Worm (Caenorhabditis elegans) whole organism, young adult: ENCODE data around the gene tre-2.

Experiments used
- B0336.3 ChIP-seq: fragments of 200-800 bp; sonication (Bioruptor generic); IDR thresholded peaks from 2 replicates; pipeline ENCODE4 v1.3.6; 2022; ENCODE audit warnings: missing genetic modification characterization, missing compliant biosample characterization
- D2030.7 ChIP-seq: fragments of 200-800 bp; sonication (Bioruptor generic); IDR thresholded peaks from 2 replicates; pipeline ENCODE4 v1.3.6; 2022; ENCODE audit warnings: missing genetic modification reagents, missing genetic modification characterization, missing compliant biosample characterization
- F23B12.7 ChIP-seq: sonication (generic microtip); optimal IDR thresholded peaks from 2 replicates; lab custom pipeline; 2017; ENCODE audit warnings: missing genetic modification characterization, mild to moderate bottlenecking, missing compliant biosample characterization, antibody characterized with exemption, moderate library complexity; ENCODE audit not compliant: insufficient read depth
- F37B4.10 ChIP-seq: fragments of 200-800 bp; sonication (Bioruptor generic); IDR thresholded peaks from 2 replicates; pipeline ENCODE4 v1.3.6; 2022; ENCODE audit warnings: missing genetic modification characterization, missing compliant biosample characterization
- F57A8.1 ChIP-seq: fragments of 200-800 bp; sonication (Bioruptor generic); optimal IDR thresholded peaks from 2 replicates; lab custom pipeline; 2018; ENCODE audit warnings: mild to moderate bottlenecking, missing genetic modification characterization, moderate library complexity, missing compliant biosample characterization
- K11D2.4 ChIP-seq: fragments of 200-800 bp; sonication (Bioruptor generic); IDR thresholded peaks from 2 replicates; pipeline ENCODE4 v1.3.6; 2022; ENCODE audit warnings: missing genetic modification reagents, missing genetic modification characterization, missing compliant biosample characterization
- Y67H2A.10 ChIP-seq: fragments of 200-800 bp; sonication (Bioruptor generic); conservative IDR thresholded peaks from 2 replicates; pipeline ENCODE4 v1.3.6; 2022; ENCODE audit warnings: missing genetic modification reagents, missing genetic modification characterization, missing compliant biosample characterization
- Y95B8A.8 ChIP-seq: fragments of 200-800 bp; sonication (Bioruptor generic); IDR thresholded peaks from 2 replicates; pipeline ENCODE4 v1.3.6; 2022; ENCODE audit warnings: missing genetic modification reagents, missing genetic modification characterization, missing compliant biosample characterization
- aptf-3 ChIP-seq: fragments of 200-800 bp; sonication (Bioruptor generic); IDR thresholded peaks from 2 replicates; pipeline ENCODE4 v1.3.6; 2022; ENCODE audit warnings: missing genetic modification characterization, missing compliant biosample characterization
- attf-3 ChIP-seq: fragments of 200-800 bp; sonication (Bioruptor generic); conservative IDR thresholded peaks from 2 replicates; pipeline ENCODE4 v1.3.6; 2022; ENCODE audit warnings: missing genetic modification reagents, missing genetic modification characterization, missing compliant biosample characterization
- attf-5 ChIP-seq: fragments of 200-800 bp; sonication (Bioruptor generic); optimal IDR thresholded peaks from 2 replicates; lab custom pipeline; 2018; ENCODE audit warnings: mild to moderate bottlenecking, missing genetic modification characterization, missing compliant biosample characterization
- bed-1 ChIP-seq: fragments of 200-800 bp; sonication (Bioruptor generic); IDR thresholded peaks from 2 replicates; pipeline ENCODE4 v1.3.6; 2022; ENCODE audit warnings: missing genetic modification reagents, missing genetic modification characterization, missing compliant biosample characterization
- cebp-1 ChIP-seq, 2 experiments: fragments of 200-800 bp in 1 of 2; sonication (Bioruptor generic) in 1 of 2; sonication (generic microtip) in 1 of 2; IDR thresholded peaks in 1 of 2; optimal IDR thresholded peaks in 1 of 2; 2 replicates each; pipeline versions ENCODE4 v1.3.6 to Lab custom; 2017 to 2022; ENCODE audit warnings: missing compliant biosample characterization in 2 of 2, missing genetic modification characterization in 2 of 2, mild to moderate bottlenecking in 1 of 2, missing genetic modification reagents in 1 of 2, moderate library complexity in 1 of 2
- ceh-91 ChIP-seq: fragments of 200-800 bp; sonication (Bioruptor generic); IDR thresholded peaks from 2 replicates; pipeline ENCODE4 v1.3.6; 2022; ENCODE audit warnings: missing genetic modification reagents, missing genetic modification characterization, missing compliant biosample characterization
- chd-7 ChIP-seq: sonication (generic microtip); optimal IDR thresholded peaks from 2 replicates; lab custom pipeline; 2016; ENCODE audit warnings: mild to moderate bottlenecking, missing genetic modification characterization, moderate library complexity, missing compliant biosample characterization
- egl-44 ChIP-seq: fragments of 200-800 bp; sonication (Bioruptor generic); IDR thresholded peaks from 2 replicates; pipeline ENCODE4 v1.3.6; 2022; ENCODE audit warnings: missing genetic modification reagents, missing genetic modification characterization, missing compliant biosample characterization
- ekl-4 ChIP-seq: fragments of 200-800 bp; sonication (Bioruptor generic); IDR thresholded peaks from 2 replicates; pipeline ENCODE4 v1.3.6; 2022; ENCODE audit warnings: missing genetic modification reagents, missing genetic modification characterization, missing compliant biosample characterization
- ets-4 ChIP-seq: fragments of 200-800 bp; sonication (Bioruptor generic); optimal IDR thresholded peaks from 2 replicates; lab custom pipeline; 2018; ENCODE audit warnings: mild to moderate bottlenecking, missing genetic modification characterization, missing compliant biosample characterization
- fkh-3 ChIP-seq: sonication (generic microtip); optimal IDR thresholded peaks from 2 replicates; lab custom pipeline; 2016; ENCODE audit warnings: mild to moderate bottlenecking, missing genetic modification characterization, missing compliant biosample characterization
- gei-17 ChIP-seq: fragments of 200-800 bp; sonication (Bioruptor generic); optimal IDR thresholded peaks from 2 replicates; lab custom pipeline; 2018; ENCODE audit warnings: mild to moderate bottlenecking, missing genetic modification characterization, missing compliant biosample characterization
- him-1 ChIP-seq: sonication (generic microtip); optimal IDR thresholded peaks from 2 replicates; lab custom pipeline; 2016; ENCODE audit warnings: missing genotype, missing genetic modification reagents, missing genetic modification characterization, missing compliant biosample characterization
- hmg-20 ChIP-seq: fragments of 200-800 bp; sonication (Bioruptor generic); IDR thresholded peaks from 2 replicates; pipeline ENCODE4 v1.3.6; 2022; ENCODE audit warnings: missing genetic modification reagents, missing genetic modification characterization, missing compliant biosample characterization
- lag-1 ChIP-seq: fragments of 200-800 bp; sonication (Bioruptor generic); IDR thresholded peaks from 2 replicates; pipeline ENCODE4 v1.3.6; 2022; ENCODE audit warnings: missing genetic modification reagents, missing genetic modification characterization, missing compliant biosample characterization
- lin-26 ChIP-seq: fragments of 200-800 bp; sonication (Bioruptor generic); IDR thresholded peaks from 2 replicates; pipeline ENCODE4 v1.3.6; 2022; ENCODE audit warnings: missing genetic modification reagents, missing genetic modification characterization, missing compliant biosample characterization
- lin-35 ChIP-seq, 3 experiments: fragments of 150-350 bp in 2 of 3; sonication (generic microtip) in 1 of 3; optimal IDR thresholded peaks; 2 replicates each; lab custom pipeline; 2014 to 2018; ENCODE audit warnings: missing biosample characterization in 3 of 3, missing genetic modification characterization in 3 of 3, missing genetic modification reagents in 3 of 3
- lin-54 ChIP-seq: fragments of 200-800 bp; sonication (Bioruptor generic); optimal IDR thresholded peaks from 2 replicates; lab custom pipeline; 2018; ENCODE audit warnings: mild to moderate bottlenecking, missing genetic modification characterization, missing compliant biosample characterization
- lsl-1 ChIP-seq: fragments of 200-800 bp; sonication (Bioruptor generic); optimal IDR thresholded peaks from 2 replicates; lab custom pipeline; 2018; ENCODE audit warnings: mild to moderate bottlenecking, missing genetic modification characterization, moderate library complexity, missing compliant biosample characterization
- madf-10 ChIP-seq: sonication (generic microtip); optimal IDR thresholded peaks from 2 replicates; lab custom pipeline; 2016; ENCODE audit warnings: mild to moderate bottlenecking, missing genetic modification characterization, missing compliant biosample characterization
- madf-3 ChIP-seq: fragments of 200-800 bp; sonication (Bioruptor generic); IDR thresholded peaks from 2 replicates; pipeline ENCODE4 v1.3.6; 2022; ENCODE audit warnings: missing genetic modification reagents, missing genetic modification characterization, missing compliant biosample characterization
- madf-6 ChIP-seq: fragments of 200-800 bp; sonication (Bioruptor generic); IDR thresholded peaks from 2 replicates; pipeline ENCODE4 v1.3.6; 2022; ENCODE audit warnings: missing genetic modification reagents, missing genetic modification characterization, missing compliant biosample characterization
- mcd-1 ChIP-seq: fragments of 200-800 bp; sonication (Bioruptor generic); IDR thresholded peaks from 2 replicates; pipeline ENCODE4 v1.3.6; 2022; ENCODE audit warnings: missing genetic modification reagents, missing genetic modification characterization, missing compliant biosample characterization
- mes-4 ChIP-seq: sonication (generic microtip); optimal IDR thresholded peaks from 2 replicates; lab custom pipeline; 2016; ENCODE audit warnings: missing genotype, missing genetic modification characterization, missing compliant biosample characterization
- mxl-1 ChIP-seq: sonication (generic microtip); optimal IDR thresholded peaks from 2 replicates; lab custom pipeline; 2016; ENCODE audit warnings: missing genetic modification characterization, missing compliant biosample characterization
- nfya-1 ChIP-seq: sonication (generic microtip); optimal IDR thresholded peaks from 2 replicates; lab custom pipeline; 2017; ENCODE audit warnings: antibody characterized with exemption, missing compliant biosample characterization, missing genetic modification characterization, borderline replicate concordance; ENCODE audit not compliant: insufficient read depth
- nhr-90 ChIP-seq: sonication (generic microtip); optimal IDR thresholded peaks from 2 replicates; lab custom pipeline; 2016; ENCODE audit warnings: missing genotype, mild to moderate bottlenecking, missing genetic modification characterization, missing compliant biosample characterization
- pbrm-1 ChIP-seq: fragments of 200-800 bp; sonication (Bioruptor generic); IDR thresholded peaks from 2 replicates; pipeline ENCODE4 v1.3.6; 2022; ENCODE audit warnings: missing genetic modification reagents, missing genetic modification characterization, missing compliant biosample characterization
- rcor-1 ChIP-seq: fragments of 200-800 bp; sonication (Bioruptor generic); IDR thresholded peaks from 2 replicates; pipeline ENCODE4 v1.3.6; 2022; ENCODE audit warnings: missing genetic modification reagents, missing genetic modification characterization, missing compliant biosample characterization
- rpc-1 ChIP-seq, 2 experiments: fragments of 150-350 bp in 1 of 2; sonication (generic microtip) in 1 of 2; optimal IDR thresholded peaks; 2 replicates each; lab custom pipeline; 2014 to 2018; ENCODE audit warnings: missing biosample characterization in 1 of 2, missing genetic modification characterization in 1 of 2, missing genetic modification reagents in 1 of 2, missing genotype in 1 of 2
- sea-2 ChIP-seq: fragments of 200-800 bp; sonication (Bioruptor generic); IDR thresholded peaks from 2 replicates; pipeline ENCODE4 v1.3.6; 2022; ENCODE audit warnings: missing genetic modification characterization, missing compliant biosample characterization
- snpc-1.3 ChIP-seq: sonication (generic microtip); optimal IDR thresholded peaks from 2 replicates; lab custom pipeline; 2017; ENCODE audit warnings: missing genetic modification characterization, mild to moderate bottlenecking, missing compliant biosample characterization, antibody characterized with exemption, moderate library complexity, missing genotype, missing genetic modification reagents; ENCODE audit not compliant: insufficient read depth
- tbp1 ChIP-seq: fragments of 200-800 bp; sonication (Bioruptor generic); optimal IDR thresholded peaks from 2 replicates; lab custom pipeline; 2018; ENCODE audit warnings: mild to moderate bottlenecking, missing genetic modification characterization, missing compliant biosample characterization
- xnd-1 ChIP-seq: sonication (generic microtip); optimal IDR thresholded peaks from 2 replicates; lab custom pipeline; 2016; ENCODE audit warnings: missing genotype, missing genetic modification reagents, missing genetic modification characterization, missing compliant biosample characterization
- ztf-18 ChIP-seq: sonication (generic microtip); optimal IDR thresholded peaks from 2 replicates; lab custom pipeline; 2016; ENCODE audit warnings: missing genotype, mild to moderate bottlenecking, missing genetic modification characterization, missing compliant biosample characterization
- ztf-22 ChIP-seq: fragments of 200-800 bp; sonication (Bioruptor generic); optimal IDR thresholded peaks from 2 replicates; lab custom pipeline; 2018; ENCODE audit warnings: mild to moderate bottlenecking, missing genetic modification characterization, moderate library complexity, missing compliant biosample characterization
- ztf-25 ChIP-seq: fragments of 200-800 bp; sonication (Bioruptor generic); IDR thresholded peaks from 2 replicates; pipeline ENCODE4 v1.3.6; 2022; ENCODE audit warnings: missing genetic modification reagents, missing genetic modification characterization, missing compliant biosample characterization
- ztf-26 ChIP-seq: sonication (generic microtip); optimal IDR thresholded peaks from 2 replicates; lab custom pipeline; 2017; ENCODE audit warnings: missing genetic modification characterization, missing compliant biosample characterization
- ztf-3 ChIP-seq: fragments of 200-800 bp; sonication (Bioruptor generic); optimal IDR thresholded peaks from 2 replicates; lab custom pipeline; 2018; ENCODE audit warnings: mild to moderate bottlenecking, missing genetic modification characterization, missing compliant biosample characterization
- ztf-6 ChIP-seq: fragments of 200-800 bp; sonication (Bioruptor generic); IDR thresholded peaks from 2 replicates; pipeline ENCODE4 v1.3.6; 2022; ENCODE audit warnings: missing genetic modification reagents, missing genetic modification characterization, missing compliant biosample characterization

The tre-2 gene

DNA sequence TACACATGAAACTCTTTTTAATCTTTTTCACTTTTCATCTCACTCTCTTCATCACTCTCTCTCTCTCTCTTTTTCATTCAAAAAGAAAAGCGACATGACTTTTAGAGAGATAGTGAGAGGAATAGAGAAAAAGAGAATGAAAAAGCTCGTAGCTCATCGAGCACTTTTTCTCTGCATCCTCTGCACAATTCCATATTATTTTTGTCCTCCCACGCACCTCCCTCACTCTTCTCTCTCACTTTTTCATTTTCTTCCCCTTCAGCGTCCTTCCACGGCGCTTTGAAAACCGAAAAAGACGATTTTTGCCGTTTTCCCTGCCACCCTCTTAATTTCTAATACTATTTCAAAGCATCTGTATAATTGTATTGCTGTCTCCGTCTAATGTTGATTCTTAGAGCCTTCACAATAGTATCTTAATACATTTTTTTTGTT lies 44.1 kb downstream of the tre-2 start (continued):
- no peak for TF ChIP-seq him-1 (tag; lab: Kevin White, UChicago)
- no peak for TF ChIP-seq xnd-1 (tag; lab: Kevin White, UChicago)
- no peak for TF ChIP-seq snpc-1.3 (tag; lab: Kevin White, UChicago)
- no peak for TF ChIP-seq ceh-91 (GFP tag; lab: Robert Waterston, UW)
- TF ChIP-seq ztf-22 (GFP tag; lab: Kevin White, UChicago), result no peak
- no peak for TF ChIP-seq ztf-25 (GFP tag; lab: Robert Waterston, UW)
- no peak for TF ChIP-seq madf-6 (GFP tag; lab: Robert Waterston, UW)
- no peak for TF ChIP-seq lin-26 (GFP tag; lab: Robert Waterston, UW)
- TF ChIP-seq chd-7, result peak; percentile 33
- TF ChIP-seq tbp1 (GFP tag; lab: Kevin White, UChicago), result peak; percentile 19
- no peak for TF ChIP-seq rpc-1 (optimal IDR thresholded peaks at IDR 0.05; lab: Kevin White, UChicago)
- TF ChIP-seq rpc-1 (tag; optimal IDR thresholded peaks at IDR 0.05; lab: Kevin White, UChicago), result no peak
- no peak for TF ChIP-seq nhr-90 (tag; lab: Kevin White, UChicago)
- 0 out of 2 replicates have a peak, but pooled peaks have one; percentile 33 for TF ChIP-seq pbrm-1
- no peak for TF ChIP-seq mes-4 (tag; lab: Kevin White, UChicago)
- TF ChIP-seq F57A8.1 (GFP tag; lab: Kevin White, UChicago), result no peak
- TF ChIP-seq F37B4.10 (GFP tag; lab: Robert Waterston, UW), result no peak
- TF ChIP-seq egl-44 (GFP tag; lab: Robert Waterston, UW), result no peak
- TF ChIP-seq B0336.3 (GFP tag; lab: Robert Waterston, UW), result peak; percentile 76
- TF ChIP-seq K11D2.4 (GFP tag; lab: Robert Waterston, UW), result peak; percentile 69
- TF ChIP-seq nfya-1 (tag; lab: Kevin White, UChicago), result no peak
- TF ChIP-seq F23B12.7 (tag; lab: Kevin White, UChicago), result no peak
- TF ChIP-seq aptf-3 (GFP tag; lab: Robert Waterston, UW), result no peak
- no peak for TF ChIP-seq hmg-20
- TF ChIP-seq madf-3 (GFP tag; lab: Robert Waterston, UW), result no peak
- TF ChIP-seq D2030.7 (GFP tag; lab: Robert Waterston, UW), result no peak
- 0 out of 2 replicates have a peak, but pooled peaks have one; percentile 31 for TF ChIP-seq rcor-1 (GFP tag; lab: Robert Waterston, UW)
- TF ChIP-seq attf-3 (GFP tag; lab: Robert Waterston, UW), result 0 out of 2 replicates have a peak, but pooled peaks have one; percentile 10
- TF ChIP-seq lag-1, result no peak
- TF ChIP-seq ztf-6 (GFP tag; lab: Robert Waterston, UW), result no peak
- peak; percentile 24 for TF ChIP-seq ztf-18 (tag; lab: Kevin White, UChicago)
- TF ChIP-seq cebp-1 (GFP tag; IDR thresholded peaks at IDR 0.05; lab: Robert Waterston, UW), result no peak
- peak; percentile 75 for TF ChIP-seq cebp-1 (tag; optimal IDR thresholded peaks at IDR 0.05; lab: Kevin White, UChicago)
- TF ChIP-seq lin-35 (GFP tag; optimal IDR thresholded peaks at IDR 0.05; lab: Kevin White, UChicago), result peak in 1 of 3 experiments; percentile 52
- no peak for TF ChIP-seq lsl-1
- TF ChIP-seq Y95B8A.8 (GFP tag; lab: Robert Waterston, UW), result no peak
- TF ChIP-seq ekl-4 (GFP tag; lab: Robert Waterston, UW), result no peak
- TF ChIP-seq attf-5 (GFP tag; lab: Kevin White, UChicago), result peak; percentile 80
- TF ChIP-seq madf-10 (tag; lab: Kevin White, UChicago), result peak; percentile 48
- TF ChIP-seq sea-2, result no peak
- no peak for TF ChIP-seq bed-1 (GFP tag; lab: Robert Waterston, UW)
- peak; percentile 40 for TF ChIP-seq lin-54 (GFP tag; lab: Kevin White, UChicago)
- TF ChIP-seq gei-17, result peak; percentile 20
- peak; percentile 11 for TF ChIP-seq ztf-26 (tag; lab: Kevin White, UChicago)
- TF ChIP-seq fkh-3 (tag; lab: Kevin White, UChicago), result no peak
- peak; percentile 54 for TF ChIP-seq mcd-1 (GFP tag; lab: Robert Waterston, UW)
- TF ChIP-seq ztf-3 (GFP tag; lab: Kevin White, UChicago), result no peak
- no peak for TF ChIP-seq mxl-1
- no peak for TF ChIP-seq Y67H2A.10 (GFP tag; lab: Robert Waterston, UW)
- TF ChIP-seq ets-4 (GFP tag; lab: Kevin White, UChicago), result no peak
